Worm (Caenorhabditis elegans) whole organism, young adult: Measurements from ENCODE around the gene acr-23.

Source experiments
- Y53G8AR.9 ChIP-seq: fragments of 200-800 bp; sonication (Bioruptor generic); conservative IDR thresholded peaks from 2 replicates; pipeline ENCODE4 v1.3.6; 2022; ENCODE audit warnings: missing genetic modification reagents, missing genetic modification characterization, missing compliant biosample characterization
- ama-1 ChIP-seq, 3 experiments: fragments of 150-350 bp in 1 of 3; sonication (generic microtip) in 2 of 3; optimal IDR thresholded peaks; 2 replicates each; lab custom pipeline; 2014 to 2018; ENCODE audit warnings: missing biosample characterization in 2 of 3, missing genetic modification characterization in 2 of 3, missing genetic modification reagents in 2 of 3
- athp-1 ChIP-seq: sonication (generic microtip); optimal IDR thresholded peaks from 2 replicates; lab custom pipeline; 2017; ENCODE audit warnings: mild to moderate bottlenecking, missing genetic modification characterization, missing compliant biosample characterization
- ceh-40 ChIP-seq: fragments of 200-800 bp; sonication (Bioruptor generic); IDR thresholded peaks from 2 replicates; pipeline ENCODE4 v1.3.6; 2022; ENCODE audit warnings: missing genetic modification characterization, missing compliant biosample characterization
- efl-1 ChIP-seq: fragments of 150-350 bp; optimal IDR thresholded peaks from 2 replicates; lab custom pipeline; 2014; ENCODE audit warnings: missing biosample characterization, missing genetic modification reagents, missing genetic modification characterization
- mxl-1 ChIP-seq: sonication (generic microtip); optimal IDR thresholded peaks from 2 replicates; lab custom pipeline; 2016; ENCODE audit warnings: missing genetic modification characterization, missing compliant biosample characterization
- sea-2 ChIP-seq: fragments of 200-800 bp; sonication (Bioruptor generic); IDR thresholded peaks from 2 replicates; pipeline ENCODE4 v1.3.6; 2022; ENCODE audit warnings: missing genetic modification characterization, missing compliant biosample characterization
- unc-130 ChIP-seq: sonication (generic microtip); optimal IDR thresholded peaks from 2 replicates; lab custom pipeline; 2016; ENCODE audit warnings: missing genetic modification reagents, missing genetic modification characterization, missing compliant biosample characterization
- ztf-6 ChIP-seq: fragments of 200-800 bp; sonication (Bioruptor generic); IDR thresholded peaks from 2 replicates; pipeline ENCODE4 v1.3.6; 2022; ENCODE audit warnings: missing genetic modification reagents, missing genetic modification characterization, missing compliant biosample characterization

- no peak for TF ChIP-seq Y53G8AR.9
- TF ChIP-seq unc-130 (GFP tag; lab: Kevin White, UChicago): no peak
- no peak for TF ChIP-seq sea-2 (GFP tag; lab: Robert Waterston, UW)
- TF ChIP-seq mxl-1 (tag; lab: Kevin White, UChicago): no peak
- TF ChIP-seq efl-1: no peak
- no peak for TF ChIP-seq athp-1
- no peak for TF ChIP-seq ztf-6 (GFP tag; lab: Robert Waterston, UW)
- no peak for TF ChIP-seq ama-1 (optimal IDR thresholded peaks at IDR 0.05; lab: Kevin White, UChicago)
- TF ChIP-seq ama-1 (GFP tag; optimal IDR thresholded peaks at IDR 0.05; lab: Kevin White, UChicago): no peak
- TF ChIP-seq ceh-40 (GFP tag; lab: Robert Waterston, UW): no peak
These were observed 11.5 kb downstream of the acr-23 start, which contains the start of gene F59B1.10 for ce11 chrV:3647862-3648261.
